Fruit fly (Drosophila melanogaster): Measurements from ENCODE around the gene Doc2.

dm6 chr3L:9041042-9041477 lies 22.0 kb upstream of the Doc2 start, which contains the start of gene Doc1:
- TF ChIP-seq h (GFP tag; optimal IDR thresholded peaks at IDR 0.05) (no peak), Dfd (GFP tag; optimal IDR thresholded peaks at IDR 0.05) (no peak), pan (optimal IDR thresholded peaks at IDR 0.05) (no peak), Hr78 (GFP tag; optimal IDR thresholded peaks at IDR 0.05) (no peak), Abd-B (GFP tag; optimal IDR thresholded peaks at IDR 0.05) (no peak), Jra (GFP tag; optimal IDR thresholded peaks at IDR 0.05) (no peak), CrebA (GFP tag; optimal IDR thresholded peaks at IDR 0.05; ENCODE audit: borderline replicate concordance) (no peak), ey (GFP tag; optimal IDR thresholded peaks at IDR 0.05) (no peak), OdsH (GFP tag; optimal IDR thresholded peaks at IDR 0.05) (no peak), Vsx2 (GFP tag; optimal IDR thresholded peaks at IDR 0.05; ENCODE audit: partially characterized antibody) (peak; percentile 73), Hr83 (GFP tag; optimal IDR thresholded peaks at IDR 0.05; ENCODE audit: poor library complexity, severe bottlenecking) (no peak), br (GFP tag; optimal IDR thresholded peaks at IDR 0.05) (no peak), psq (GFP tag; optimal IDR thresholded peaks at IDR 0.05) (no peak), Mio (GFP tag; optimal IDR thresholded peaks at IDR 0.05) (no peak)
